Worm (Caenorhabditis elegans) whole organism, young adult: Measurements from ENCODE around the gene Y46G5A.18.
"Not testable (repeated sequence)": the region's sequence is repeated elsewhere in the genome, so short reads cannot be mapped to it uniquely, and the experiment has no call there.

Experiments used
- B0336.3 ChIP-seq: fragments of 200-800 bp; sonication (Bioruptor generic); IDR thresholded peaks from 2 replicates; pipeline ENCODE4 v1.3.6; 2022; ENCODE audit warnings: missing genetic modification characterization, missing compliant biosample characterization
- C17E4.6 ChIP-seq: fragments of 200-800 bp; sonication (Bioruptor generic); IDR thresholded peaks from 2 replicates; pipeline ENCODE4 v1.3.6; 2022; ENCODE audit warnings: missing genetic modification reagents, missing genetic modification characterization, missing compliant biosample characterization
- D2030.7 ChIP-seq: fragments of 200-800 bp; sonication (Bioruptor generic); IDR thresholded peaks from 2 replicates; pipeline ENCODE4 v1.3.6; 2022; ENCODE audit warnings: missing genetic modification reagents, missing genetic modification characterization, missing compliant biosample characterization
- F33H1.4 ChIP-seq: fragments of 200-800 bp; sonication (Bioruptor generic); IDR thresholded peaks from 2 replicates; pipeline ENCODE4 v1.3.6; 2022; ENCODE audit warnings: missing genetic modification reagents, missing genetic modification characterization, missing compliant biosample characterization
- F37B4.10 ChIP-seq: fragments of 200-800 bp; sonication (Bioruptor generic); IDR thresholded peaks from 2 replicates; pipeline ENCODE4 v1.3.6; 2022; ENCODE audit warnings: missing genetic modification characterization, missing compliant biosample characterization
- F39B2.1 ChIP-seq: fragments of 200-800 bp; sonication (Bioruptor generic); IDR thresholded peaks from 2 replicates; pipeline ENCODE4 v1.3.6; 2022; ENCODE audit warnings: missing genetic modification reagents, missing genetic modification characterization, missing compliant biosample characterization
- F49E8.2 ChIP-seq: sonication (generic microtip); optimal IDR thresholded peaks from 3 replicates; lab custom pipeline; 2017; ENCODE audit warnings: missing genetic modification characterization, mild to moderate bottlenecking, missing compliant biosample characterization, antibody characterized with exemption, moderate library complexity; ENCODE audit not compliant: insufficient read depth
- Y53G8AR.9 ChIP-seq: fragments of 200-800 bp; sonication (Bioruptor generic); conservative IDR thresholded peaks from 2 replicates; pipeline ENCODE4 v1.3.6; 2022; ENCODE audit warnings: missing genetic modification reagents, missing genetic modification characterization, missing compliant biosample characterization
- Y95B8A.8 ChIP-seq: fragments of 200-800 bp; sonication (Bioruptor generic); IDR thresholded peaks from 2 replicates; pipeline ENCODE4 v1.3.6; 2022; ENCODE audit warnings: missing genetic modification reagents, missing genetic modification characterization, missing compliant biosample characterization
- aptf-2 ChIP-seq: fragments of 200-800 bp; sonication (Bioruptor generic); conservative IDR thresholded peaks from 2 replicates; pipeline ENCODE4 v1.3.6; 2022; ENCODE audit warnings: missing genetic modification reagents, missing genetic modification characterization, missing compliant biosample characterization
- attf-3 ChIP-seq: fragments of 200-800 bp; sonication (Bioruptor generic); conservative IDR thresholded peaks from 2 replicates; pipeline ENCODE4 v1.3.6; 2022; ENCODE audit warnings: missing genetic modification reagents, missing genetic modification characterization, missing compliant biosample characterization
- attf-6 ChIP-seq: fragments of 200-800 bp; sonication (Bioruptor generic); IDR thresholded peaks from 2 replicates; pipeline ENCODE4 v1.3.6; 2022; ENCODE audit warnings: missing genetic modification reagents, missing genetic modification characterization, missing compliant biosample characterization
- bed-2 ChIP-seq: fragments of 200-800 bp; sonication (Bioruptor generic); IDR thresholded peaks from 2 replicates; pipeline ENCODE4 v1.3.6; 2022; ENCODE audit warnings: missing genetic modification reagents, missing genetic modification characterization, missing compliant biosample characterization
- cebp-1 ChIP-seq, 2 experiments: fragments of 200-800 bp in 1 of 2; sonication (Bioruptor generic) in 1 of 2; sonication (generic microtip) in 1 of 2; IDR thresholded peaks in 1 of 2; optimal IDR thresholded peaks in 1 of 2; 2 replicates each; pipeline versions ENCODE4 v1.3.6 to Lab custom; 2017 to 2022; ENCODE audit warnings: missing compliant biosample characterization in 2 of 2, missing genetic modification characterization in 2 of 2, mild to moderate bottlenecking in 1 of 2, missing genetic modification reagents in 1 of 2, moderate library complexity in 1 of 2
- ceh-100 ChIP-seq: fragments of 200-800 bp; sonication (Bioruptor generic); IDR thresholded peaks from 2 replicates; pipeline ENCODE4 v1.3.6; 2022; ENCODE audit warnings: missing genetic modification reagents, missing genetic modification characterization, missing compliant biosample characterization
- ceh-91 ChIP-seq: fragments of 200-800 bp; sonication (Bioruptor generic); IDR thresholded peaks from 2 replicates; pipeline ENCODE4 v1.3.6; 2022; ENCODE audit warnings: missing genetic modification reagents, missing genetic modification characterization, missing compliant biosample characterization
- chd-7 ChIP-seq: sonication (generic microtip); optimal IDR thresholded peaks from 2 replicates; lab custom pipeline; 2016; ENCODE audit warnings: mild to moderate bottlenecking, missing genetic modification characterization, moderate library complexity, missing compliant biosample characterization
- dox-1 ChIP-seq: fragments of 200-800 bp; sonication (Bioruptor generic); IDR thresholded peaks from 2 replicates; pipeline ENCODE4 v1.3.6; 2022; ENCODE audit warnings: missing genetic modification reagents, missing genetic modification characterization, missing compliant biosample characterization
- egrh-3 ChIP-seq: fragments of 200-800 bp; sonication (Bioruptor generic); IDR thresholded peaks from 2 replicates; pipeline ENCODE4 v1.3.6; 2022; ENCODE audit warnings: missing genetic modification reagents, missing genetic modification characterization, missing compliant biosample characterization
- ekl-4 ChIP-seq: fragments of 200-800 bp; sonication (Bioruptor generic); IDR thresholded peaks from 2 replicates; pipeline ENCODE4 v1.3.6; 2022; ENCODE audit warnings: missing genetic modification reagents, missing genetic modification characterization, missing compliant biosample characterization
- hmg-1.2 ChIP-seq: fragments of 200-800 bp; sonication (Bioruptor generic); IDR thresholded peaks from 2 replicates; pipeline ENCODE4 v1.3.6; 2022; ENCODE audit warnings: missing genetic modification reagents, missing genetic modification characterization, missing compliant biosample characterization
- hmg-20 ChIP-seq: fragments of 200-800 bp; sonication (Bioruptor generic); IDR thresholded peaks from 2 replicates; pipeline ENCODE4 v1.3.6; 2022; ENCODE audit warnings: missing genetic modification reagents, missing genetic modification characterization, missing compliant biosample characterization
- hsf-1 ChIP-seq: fragments of 200-800 bp; sonication (Bioruptor generic); IDR thresholded peaks from 2 replicates; pipeline ENCODE4 v1.3.6; 2022; ENCODE audit warnings: missing genetic modification reagents, missing genetic modification characterization, missing compliant biosample characterization
- lag-1 ChIP-seq: fragments of 200-800 bp; sonication (Bioruptor generic); IDR thresholded peaks from 2 replicates; pipeline ENCODE4 v1.3.6; 2022; ENCODE audit warnings: missing genetic modification reagents, missing genetic modification characterization, missing compliant biosample characterization
- lin-40 ChIP-seq: sonication (generic microtip); optimal IDR thresholded peaks from 2 replicates; lab custom pipeline; 2016; ENCODE audit warnings: missing genetic modification characterization, mild to moderate bottlenecking, missing compliant biosample characterization, missing genotype, missing genetic modification reagents
- lin-54 ChIP-seq: fragments of 200-800 bp; sonication (Bioruptor generic); optimal IDR thresholded peaks from 2 replicates; lab custom pipeline; 2018; ENCODE audit warnings: mild to moderate bottlenecking, missing genetic modification characterization, missing compliant biosample characterization
- lir-1 ChIP-seq: fragments of 200-800 bp; sonication (Bioruptor generic); conservative IDR thresholded peaks from 2 replicates; pipeline ENCODE4 v1.3.6; 2022; ENCODE audit warnings: missing genetic modification reagents, missing genetic modification characterization, missing compliant biosample characterization
- lsl-1 ChIP-seq: fragments of 200-800 bp; sonication (Bioruptor generic); optimal IDR thresholded peaks from 2 replicates; lab custom pipeline; 2018; ENCODE audit warnings: mild to moderate bottlenecking, missing genetic modification characterization, moderate library complexity, missing compliant biosample characterization
- madf-8 ChIP-seq: fragments of 200-800 bp; sonication (Bioruptor generic); conservative IDR thresholded peaks from 2 replicates; pipeline ENCODE4 v1.3.6; 2022; ENCODE audit warnings: missing genetic modification reagents, missing genetic modification characterization, missing compliant biosample characterization
- mcd-1 ChIP-seq: fragments of 200-800 bp; sonication (Bioruptor generic); IDR thresholded peaks from 2 replicates; pipeline ENCODE4 v1.3.6; 2022; ENCODE audit warnings: missing genetic modification reagents, missing genetic modification characterization, missing compliant biosample characterization
- mes-4 ChIP-seq: sonication (generic microtip); optimal IDR thresholded peaks from 2 replicates; lab custom pipeline; 2016; ENCODE audit warnings: missing genotype, missing genetic modification characterization, missing compliant biosample characterization
- pbrm-1 ChIP-seq: fragments of 200-800 bp; sonication (Bioruptor generic); IDR thresholded peaks from 2 replicates; pipeline ENCODE4 v1.3.6; 2022; ENCODE audit warnings: missing genetic modification reagents, missing genetic modification characterization, missing compliant biosample characterization
- rcor-1 ChIP-seq: fragments of 200-800 bp; sonication (Bioruptor generic); IDR thresholded peaks from 2 replicates; pipeline ENCODE4 v1.3.6; 2022; ENCODE audit warnings: missing genetic modification reagents, missing genetic modification characterization, missing compliant biosample characterization
- snpc-1.1 ChIP-seq: sonication (generic microtip); optimal IDR thresholded peaks from 2 replicates; lab custom pipeline; 2017; ENCODE audit warnings: missing genetic modification characterization, mild to moderate bottlenecking, missing compliant biosample characterization, antibody characterized with exemption, moderate library complexity, missing genotype, missing genetic modification reagents; ENCODE audit not compliant: insufficient read depth
- snpc-3.4 ChIP-seq: sonication (generic microtip); optimal IDR thresholded peaks from 2 replicates; lab custom pipeline; 2017; ENCODE audit warnings: missing genetic modification characterization, mild to moderate bottlenecking, missing compliant biosample characterization, antibody characterized with exemption, moderate library complexity, missing genotype, missing genetic modification reagents
- snpc-4 ChIP-seq, 5 experiments: fragments of 150-350 bp in 1 of 5; sonication (generic microtip) in 4 of 5; optimal IDR thresholded peaks; 2 replicates each; lab custom pipeline; 2014 to 2018; ENCODE audit warnings: missing genetic modification characterization in 5 of 5, missing biosample characterization in 3 of 5, antibody characterized with exemption in 2 of 5, mild to moderate bottlenecking in 2 of 5, missing compliant biosample characterization in 2 of 5, missing genotype in 2 of 5, moderate library complexity in 2 of 5, missing genetic modification reagents in 1 of 5
- tbp1 ChIP-seq: fragments of 200-800 bp; sonication (Bioruptor generic); optimal IDR thresholded peaks from 2 replicates; lab custom pipeline; 2018; ENCODE audit warnings: mild to moderate bottlenecking, missing genetic modification characterization, missing compliant biosample characterization
- xnd-1 ChIP-seq: sonication (generic microtip); optimal IDR thresholded peaks from 2 replicates; lab custom pipeline; 2016; ENCODE audit warnings: missing genotype, missing genetic modification reagents, missing genetic modification characterization, missing compliant biosample characterization
- zfh-2 ChIP-seq: fragments of 200-800 bp; sonication (Bioruptor generic); conservative IDR thresholded peaks from 2 replicates; pipeline ENCODE4 v1.3.6; 2022; ENCODE audit warnings: missing genetic modification reagents, missing genetic modification characterization, missing compliant biosample characterization
- ztf-28 ChIP-seq: fragments of 200-800 bp; sonication (Bioruptor generic); IDR thresholded peaks from 2 replicates; pipeline ENCODE4 v1.3.6; 2022; ENCODE audit warnings: missing genetic modification reagents, missing genetic modification characterization, missing compliant biosample characterization

The Y46G5A.18 gene

DNA sequence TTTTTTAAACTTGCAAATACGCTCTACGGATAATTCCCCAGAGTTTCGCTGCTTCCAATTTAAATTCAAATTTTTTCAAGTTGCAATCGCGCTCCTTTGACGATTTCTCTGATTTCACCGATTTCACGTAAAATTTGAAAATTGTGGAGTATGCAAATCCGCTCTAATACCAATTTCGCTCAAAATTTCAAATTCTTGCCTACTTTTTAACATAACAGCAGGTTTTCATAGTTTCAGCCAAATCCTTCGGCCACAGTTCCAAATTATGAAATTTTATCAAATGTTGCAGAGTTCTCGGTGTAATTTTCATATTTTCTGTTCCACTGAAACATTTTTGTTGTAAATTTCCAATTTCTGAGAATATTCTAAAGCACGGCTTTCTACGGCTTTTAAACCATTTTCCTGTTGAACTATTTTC lies 17.2 kb downstream of the Y46G5A.18 start, which contains the start of gene alkb-7 (continued):
- no peak for TF ChIP-seq mes-4 (tag; lab: Kevin White, UChicago)

DNA sequence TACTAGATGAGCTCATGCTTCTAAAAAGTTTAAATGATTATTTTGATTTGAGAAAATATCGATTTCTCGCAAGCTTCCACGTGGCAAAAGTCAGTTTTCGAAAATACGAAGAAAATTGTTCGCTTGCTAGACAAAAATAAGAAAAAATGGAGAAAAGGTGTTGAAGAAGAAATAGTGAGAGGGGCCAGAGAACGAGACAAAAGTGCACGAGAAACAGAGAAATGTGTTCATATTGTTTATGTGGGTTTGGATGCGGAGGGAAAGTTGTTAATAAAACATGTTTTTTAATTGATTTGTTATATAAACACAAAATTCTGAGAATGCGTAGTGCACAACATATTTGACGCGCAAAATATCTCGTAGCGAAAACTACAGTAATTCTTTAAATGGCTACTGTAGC lies 19.7 kb downstream of the Y46G5A.18 start, which contains the start of gene Y46G5A.15:
Y46G5A.15 (minus strand) TSS at position 26 of the 400 bp plus-strand sequence.
- TF ChIP-seq hmg-1.2 (GFP tag; lab: Robert Waterston, UW) (0 out of 2 replicates have a peak, but pooled peaks have one; percentile 17), F49E8.2 (tag; lab: Kevin White, UChicago) (no peak)

DNA sequence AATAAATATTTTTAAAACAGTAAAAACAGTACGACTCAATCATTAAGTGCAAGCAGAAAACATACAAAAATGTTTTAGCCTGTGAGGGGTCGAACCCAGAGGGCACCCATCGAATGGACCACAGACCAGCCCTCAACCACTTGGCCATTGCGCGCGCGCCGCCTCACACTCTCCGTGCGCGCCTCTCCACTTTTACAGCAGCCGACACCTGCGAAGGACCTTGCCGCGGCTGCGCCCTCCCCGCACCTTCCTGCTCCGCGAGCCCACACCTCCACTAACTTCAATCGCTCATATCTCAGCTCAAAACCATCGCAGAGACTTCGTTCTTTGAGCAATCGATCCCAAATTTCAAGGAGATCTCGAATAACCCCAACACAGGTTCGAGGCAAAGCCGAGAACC lies 26.7 kb downstream of the Y46G5A.18 start:
- TF ChIP-seq D2030.7 (GFP tag; lab: Robert Waterston, UW) (peak; percentile 94), snpc-1.1 (tag; lab: Kevin White, UChicago) (peak; percentile 94), B0336.3 (GFP tag; lab: Robert Waterston, UW) (0 out of 2 replicates have a peak, but pooled peaks have one; percentile 23), F37B4.10 (GFP tag; lab: Robert Waterston, UW) (0 out of 2 replicates have a peak, but pooled peaks have one; percentile 72), tbp1 (peak; percentile 78), ceh-100 (GFP tag; lab: Robert Waterston, UW) (0 out of 2 replicates have a peak, but pooled peaks have one; percentile 33), F39B2.1 (GFP tag; lab: Robert Waterston, UW) (0 out of 2 replicates have a peak, but pooled peaks have one; percentile 45), C17E4.6 (GFP tag; lab: Robert Waterston, UW) (peak; percentile 77; the same call in 1 of the 2 replicates), chd-7 (peak; percentile 12), attf-6 (GFP tag; lab: Robert Waterston, UW) (peak; percentile 80), lag-1 (0 out of 2 replicates have a peak, but pooled peaks have one; percentile 41), zfh-2 (GFP tag; lab: Robert Waterston, UW) (peak; percentile 94), F49E8.2 (tag; lab: Kevin White, UChicago) (peak; percentile 79), mcd-1 (GFP tag; lab: Robert Waterston, UW) (peak; percentile 91), ekl-4 (GFP tag; lab: Robert Waterston, UW) (peak; percentile 71; the same call in 1 of the 2 replicates), xnd-1 (tag; lab: Kevin White, UChicago) (peak; percentile 22), lin-40 (tag; lab: Kevin White, UChicago) (peak; percentile 34), snpc-4 (GFP tag; optimal IDR thresholded peaks at IDR 0.05; lab: Kevin White, UChicago) (peak; percentile 94), snpc-4 (tag; optimal IDR thresholded peaks at IDR 0.05; lab: Kevin White, UChicago) (peak; percentile 96 to 98 (median 97)), F33H1.4 (GFP tag; lab: Robert Waterston, UW) (peak; percentile 75), Y53G8AR.9 (GFP tag; lab: Robert Waterston, UW) (peak; percentile 74; the same call in 1 of the 2 replicates), Y95B8A.8 (peak; percentile 56; the same call in 1 of the 2 replicates), dox-1 (GFP tag; lab: Robert Waterston, UW) (peak; percentile 91), lsl-1 (GFP tag; lab: Kevin White, UChicago) (peak; percentile 64), egrh-3 (GFP tag; lab: Robert Waterston, UW) (peak; percentile 98), attf-3 (peak; percentile 64; the same call in 1 of the 2 replicates), hsf-1 (GFP tag; lab: Robert Waterston, UW) (peak; percentile 70), snpc-3.4 (tag; lab: Kevin White, UChicago) (peak; percentile 80), lin-54 (GFP tag; lab: Kevin White, UChicago) (peak; percentile 60), aptf-2 (GFP tag; lab: Robert Waterston, UW) (0 out of 2 replicates have a peak, but pooled peaks have one; percentile 22), hmg-1.2 (GFP tag; lab: Robert Waterston, UW) (peak; percentile 52; the same call in 1 of the 2 replicates), bed-2 (GFP tag; lab: Robert Waterston, UW) (peak; percentile 78; the same call in 1 of the 2 replicates), hmg-20 (GFP tag; lab: Robert Waterston, UW) (peak; percentile 53; the same call in 1 of the 2 replicates), cebp-1 (tag; optimal IDR thresholded peaks at IDR 0.05; lab: Kevin White, UChicago) (peak; percentile 21), rcor-1 (GFP tag; lab: Robert Waterston, UW) (peak; percentile 89), ceh-91 (GFP tag; lab: Robert Waterston, UW) (peak; percentile 69), madf-8 (peak; percentile 47), pbrm-1 (GFP tag; lab: Robert Waterston, UW) (peak; percentile 99), ztf-28 (GFP tag; lab: Robert Waterston, UW) (peak; percentile 87; the same call in 1 of the 2 replicates), lir-1 (GFP tag; lab: Robert Waterston, UW) (peak; percentile 64; the same call in 1 of the 2 replicates)
- not testable (repeated sequence) for TF ChIP-seq cebp-1 (GFP tag; IDR thresholded peaks at IDR 0.05; lab: Robert Waterston, UW)
